Worm (Caenorhabditis elegans) whole organism, L2 larva: Measurements from ENCODE around the gene puf-12.

Experiments used
- ama-1 ChIP-seq: fragments of 150-350 bp; optimal IDR thresholded peaks from 2 replicates; lab custom pipeline; 2018; ENCODE audit warnings: inconsistent platforms
- elt-3 ChIP-seq: sonication (generic microtip); optimal IDR thresholded peaks from 2 replicates; lab custom pipeline; 2017; ENCODE audit warnings: missing biosample characterization, missing genetic modification characterization
- lin-11 ChIP-seq: fragments of 150-350 bp; sonication (generic microtip); optimal IDR thresholded peaks from 2 replicates; lab custom pipeline; 2014; ENCODE audit warnings: missing biosample characterization, missing genetic modification characterization, inconsistent platforms, mixed read lengths
- lin-13 ChIP-seq: fragments of 150-350 bp; optimal IDR thresholded peaks from 2 replicates; lab custom pipeline; 2014; ENCODE audit warnings: missing biosample characterization, missing genetic modification reagents, missing genetic modification characterization
- lsy-2 ChIP-seq, 2 experiments: fragments of 150-350 bp in 1 of 2; sonication (generic microtip) in 1 of 2; optimal IDR thresholded peaks; 2 replicates each; lab custom pipeline; 2014 to 2017; ENCODE audit warnings: missing biosample characterization in 2 of 2, missing genetic modification characterization in 2 of 2
- nhr-12 ChIP-seq: fragments of 150-350 bp; optimal IDR thresholded peaks from 2 replicates; lab custom pipeline; 2014; ENCODE audit warnings: missing biosample characterization, missing genetic modification characterization
- nhr-237 ChIP-seq: fragments of 150-350 bp; optimal IDR thresholded peaks from 2 replicates; lab custom pipeline; 2014; ENCODE audit warnings: missing biosample characterization, missing genetic modification characterization
- nhr-6 ChIP-seq: fragments of 150-350 bp; optimal IDR thresholded peaks from 2 replicates; lab custom pipeline; 2014; ENCODE audit warnings: missing biosample characterization, missing genetic modification characterization
- skn-1 ChIP-seq: sonication (generic microtip); optimal IDR thresholded peaks from 2 replicates; lab custom pipeline; 2017; ENCODE audit warnings: missing biosample characterization, missing genetic modification characterization
- snpc-4 ChIP-seq: fragments of 150-350 bp; optimal IDR thresholded peaks from 2 replicates; lab custom pipeline; 2014; ENCODE audit warnings: missing biosample characterization, missing genetic modification characterization
- unc-62 ChIP-seq: fragments of 150-350 bp; optimal IDR thresholded peaks from 2 replicates; lab custom pipeline; 2014; ENCODE audit warnings: missing biosample characterization, missing genetic modification reagents, missing genetic modification characterization
- zag-1 ChIP-seq: fragments of 150-350 bp; optimal IDR thresholded peaks from 2 replicates; lab custom pipeline; 2014; ENCODE audit warnings: missing biosample characterization, missing genetic modification characterization

- no peak for TF ChIP-seq nhr-237 (tag; lab: Kevin White, UChicago)
- no peak for TF ChIP-seq lin-11
- TF ChIP-seq skn-1: no peak
- no peak for TF ChIP-seq snpc-4 (tag; lab: Kevin White, UChicago)
- TF ChIP-seq lsy-2 (tag; optimal IDR thresholded peaks at IDR 0.05; lab: Kevin White, UChicago): no peak
- TF ChIP-seq nhr-6 (tag; lab: Kevin White, UChicago): no peak
- TF ChIP-seq zag-1: no peak
- no peak for TF ChIP-seq ama-1
- no peak for TF ChIP-seq elt-3 (tag; lab: Kevin White, UChicago)
- no peak for TF ChIP-seq lin-13 (GFP tag; lab: Kevin White, UChicago)
- no peak for TF ChIP-seq nhr-12 (tag; lab: Kevin White, UChicago)
- no peak for TF ChIP-seq unc-62 (GFP tag; lab: Kevin White, UChicago)
Observed at ce11 chrII:10051485-10051884, 48.6 kb upstream of the puf-12 start.
